Worm (Caenorhabditis elegans) whole organism, L1 larva: ENCODE measurements around the gene ndua-1.

Experiments used
- C04F5.9 ChIP-seq: sonication (generic microtip); optimal IDR thresholded peaks from 2 replicates; lab custom pipeline; 2016; ENCODE audit warnings: missing genetic modification characterization, missing compliant biosample characterization
- C16A3.4 ChIP-seq: fragments of 150-350 bp; optimal IDR thresholded peaks from 2 replicates; lab custom pipeline; 2014; ENCODE audit warnings: missing biosample characterization, missing genetic modification characterization
- aha-1 ChIP-seq: fragments of 150-350 bp; optimal IDR thresholded peaks from 2 replicates; lab custom pipeline; 2014; ENCODE audit warnings: missing biosample characterization, missing genetic modification characterization
- aly-2 ChIP-seq: fragments of 150-350 bp; optimal IDR thresholded peaks from 2 replicates; lab custom pipeline; 2014; ENCODE audit warnings: missing biosample characterization, missing genetic modification characterization
- blmp-1 ChIP-seq: fragments of 150-350 bp; optimal IDR thresholded peaks from 2 replicates; lab custom pipeline; 2014; ENCODE audit warnings: missing biosample characterization, missing genetic modification characterization
- ceh-82 ChIP-seq, 3 experiments: fragments of 150-350 bp in 1 of 3; sonication (generic microtip) in 2 of 3; optimal IDR thresholded peaks; 2 replicates each; lab custom pipeline; 2014 to 2017; ENCODE audit warnings: missing biosample characterization in 3 of 3, missing genetic modification characterization in 3 of 3
- ceh-90 ChIP-seq: sonication (generic microtip); optimal IDR thresholded peaks from 2 replicates; lab custom pipeline; 2016; ENCODE audit warnings: missing genetic modification characterization, missing compliant biosample characterization
- ces-1 ChIP-seq: fragments of 150-350 bp; optimal IDR thresholded peaks from 2 replicates; lab custom pipeline; 2014; ENCODE audit warnings: missing biosample characterization, missing genetic modification reagents, missing genetic modification characterization
- dpl-1 ChIP-seq, 3 experiments: fragments of 150-350 bp in 2 of 3; sonication (generic microtip) in 1 of 3; optimal IDR thresholded peaks; 2 replicates each; lab custom pipeline; 2014 to 2017; ENCODE audit warnings: missing biosample characterization in 3 of 3, missing genetic modification characterization in 3 of 3, missing genetic modification reagents in 3 of 3
- dsc-1 ChIP-seq: sonication (generic microtip); optimal IDR thresholded peaks from 2 replicates; lab custom pipeline; 2016; ENCODE audit warnings: mild to moderate bottlenecking, missing genetic modification characterization, missing compliant biosample characterization
- efl-1 ChIP-seq, 4 experiments: fragments of 150-350 bp; optimal IDR thresholded peaks in 3 of 4; peaks in 1 of 4; 1 replicate in 1 of 4; 2 replicates in 3 of 4; lab custom pipeline; 2014; ENCODE audit warnings: missing biosample characterization in 2 of 4, missing genetic modification characterization in 2 of 4, missing genetic modification reagents in 2 of 4
- efl-3 ChIP-seq: fragments of 200-800 bp; sonication (Bioruptor generic); optimal IDR thresholded peaks from 2 replicates; lab custom pipeline; 2018; ENCODE audit warnings: mild to moderate bottlenecking, missing genetic modification characterization, missing compliant biosample characterization
- egl-13 ChIP-seq: sonication (generic microtip); optimal IDR thresholded peaks from 2 replicates; lab custom pipeline; 2016; ENCODE audit warnings: missing genotype, missing genetic modification reagents, missing genetic modification characterization, missing compliant biosample characterization
- egl-27 ChIP-seq, 2 experiments: fragments of 150-350 bp in 1 of 2; sonication (generic microtip); optimal IDR thresholded peaks; 3 replicates each; lab custom pipeline; 2017 to 2018; ENCODE audit warnings: missing biosample characterization in 2 of 2, missing genetic modification characterization in 2 of 2, missing genetic modification reagents in 2 of 2
- elt-3 ChIP-seq, 6 experiments: fragments of 150-350 bp in 1 of 6; sonication (generic microtip); optimal IDR thresholded peaks; 2 replicates each; lab custom pipeline; 2017 to 2018; ENCODE audit warnings: missing biosample characterization in 6 of 6, missing genetic modification characterization in 6 of 6, inconsistent platforms in 1 of 6
- fkh-8 ChIP-seq: sonication (generic microtip); optimal IDR thresholded peaks from 2 replicates; lab custom pipeline; 2016; ENCODE audit warnings: mild to moderate bottlenecking, missing genetic modification characterization, missing compliant biosample characterization
- fos-1 ChIP-seq: fragments of 150-350 bp; optimal IDR thresholded peaks from 2 replicates; lab custom pipeline; 2014; ENCODE audit warnings: missing biosample characterization, missing genetic modification characterization
- hlh-17 ChIP-seq: fragments of 200-800 bp; sonication (Bioruptor generic); optimal IDR thresholded peaks from 2 replicates; lab custom pipeline; 2018; ENCODE audit warnings: missing genetic modification characterization, mild to moderate bottlenecking, missing compliant biosample characterization, moderate library complexity, borderline replicate concordance
- hlh-4 ChIP-seq: sonication (generic microtip); optimal IDR thresholded peaks from 2 replicates; lab custom pipeline; 2016; ENCODE audit warnings: mild to moderate bottlenecking, missing genetic modification characterization, missing compliant biosample characterization
- hpl-2 ChIP-seq: fragments of 150-350 bp; optimal IDR thresholded peaks from 2 replicates; lab custom pipeline; 2014; ENCODE audit warnings: missing biosample characterization, missing genetic modification reagents, missing genetic modification characterization
- isw-1 ChIP-seq: fragments of 200-800 bp; sonication (Bioruptor generic); IDR thresholded peaks from 2 replicates; pipeline ENCODE4 v1.3.6; 2022; ENCODE audit warnings: missing genetic modification characterization, missing compliant biosample characterization
- jun-1 ChIP-seq: fragments of 150-350 bp; optimal IDR thresholded peaks from 2 replicates; lab custom pipeline; 2014; ENCODE audit warnings: missing biosample characterization, missing genetic modification reagents, missing genetic modification characterization
- lin-13 ChIP-seq: fragments of 150-350 bp; optimal IDR thresholded peaks from 2 replicates; lab custom pipeline; 2014; ENCODE audit warnings: missing biosample characterization, missing genetic modification reagents, missing genetic modification characterization
- lin-15B ChIP-seq: fragments of 150-350 bp; sonication (generic microtip); optimal IDR thresholded peaks from 3 replicates; lab custom pipeline; 2014; ENCODE audit warnings: missing biosample characterization, missing genetic modification characterization
- lin-39 ChIP-seq: fragments of 150-350 bp; optimal IDR thresholded peaks from 2 replicates; lab custom pipeline; 2014; ENCODE audit warnings: missing biosample characterization, missing genetic modification reagents, missing genetic modification characterization
- lsy-2 ChIP-seq, 2 experiments: fragments of 150-350 bp; optimal IDR thresholded peaks; 2 replicates each; lab custom pipeline; 2014; ENCODE audit warnings: missing biosample characterization in 2 of 2, missing genetic modification characterization in 2 of 2
- mab-9 ChIP-seq: fragments of 200-800 bp; sonication (Bioruptor generic); IDR thresholded peaks from 2 replicates; pipeline ENCODE4 v1.3.6; 2022; ENCODE audit warnings: missing genetic modification reagents, missing genetic modification characterization, missing compliant biosample characterization
- mdl-1 ChIP-seq, 2 experiments: fragments of 150-350 bp; optimal IDR thresholded peaks; 2 replicates each; lab custom pipeline; 2014 to 2017; ENCODE audit warnings: missing biosample characterization in 2 of 2, missing genetic modification characterization in 2 of 2, inconsistent platforms in 1 of 2
- mep-1 ChIP-seq: fragments of 150-350 bp; optimal IDR thresholded peaks from 2 replicates; lab custom pipeline; 2014; ENCODE audit warnings: missing biosample characterization, missing genetic modification characterization
- nhr-11 ChIP-seq: fragments of 150-350 bp; optimal IDR thresholded peaks from 2 replicates; lab custom pipeline; 2014; ENCODE audit warnings: missing biosample characterization, missing genetic modification characterization
- nhr-237 ChIP-seq: fragments of 150-350 bp; optimal IDR thresholded peaks from 2 replicates; lab custom pipeline; 2014; ENCODE audit warnings: missing biosample characterization, missing genetic modification characterization
- nhr-28 ChIP-seq: fragments of 150-350 bp; optimal IDR thresholded peaks from 2 replicates; lab custom pipeline; 2014; ENCODE audit warnings: missing biosample characterization, missing genetic modification characterization
- nhr-47 ChIP-seq: sonication (generic microtip); optimal IDR thresholded peaks from 2 replicates; lab custom pipeline; 2016; ENCODE audit warnings: mild to moderate bottlenecking, missing genetic modification characterization, moderate library complexity, missing compliant biosample characterization
- nhr-71 ChIP-seq: sonication (generic microtip); optimal IDR thresholded peaks from 2 replicates; lab custom pipeline; 2016; ENCODE audit warnings: mild to moderate bottlenecking, missing genetic modification characterization, moderate library complexity, missing compliant biosample characterization
- nhr-76 ChIP-seq: sonication (generic microtip); optimal IDR thresholded peaks from 2 replicates; lab custom pipeline; 2017; ENCODE audit warnings: missing biosample characterization, missing genetic modification characterization
- nhr-85 ChIP-seq: sonication (generic microtip); peaks from one replicate; lab custom pipeline; 2016; ENCODE audit warnings: missing genetic modification characterization, inconsistent platforms, missing compliant biosample characterization
- pax-3 ChIP-seq: fragments of 200-800 bp; sonication (Bioruptor generic); optimal IDR thresholded peaks from 2 replicates; lab custom pipeline; 2018; ENCODE audit warnings: mild to moderate bottlenecking, missing genetic modification characterization, moderate library complexity, missing compliant biosample characterization
- pqm-1 ChIP-seq: sonication (generic microtip); optimal IDR thresholded peaks from 3 replicates; lab custom pipeline; 2017; ENCODE audit warnings: missing biosample characterization, missing genetic modification characterization
- rnt-1 ChIP-seq: sonication (generic microtip); optimal IDR thresholded peaks from 2 replicates; lab custom pipeline; 2016; ENCODE audit warnings: mild to moderate bottlenecking, missing genetic modification characterization, moderate library complexity, missing compliant biosample characterization
- skn-1 ChIP-seq: fragments of 150-350 bp; optimal IDR thresholded peaks from 2 replicates; lab custom pipeline; 2014; ENCODE audit warnings: missing biosample characterization, missing genetic modification characterization
- snu-23 ChIP-seq: sonication (generic microtip); optimal IDR thresholded peaks from 2 replicates; lab custom pipeline; 2016; ENCODE audit warnings: missing genetic modification characterization, missing compliant biosample characterization
- sup-37 ChIP-seq: fragments of 200-800 bp; sonication (Bioruptor generic); optimal IDR thresholded peaks from 2 replicates; lab custom pipeline; 2018; ENCODE audit warnings: mild to moderate bottlenecking, missing genetic modification characterization, missing compliant biosample characterization
- swsn-7 ChIP-seq: sonication (generic microtip); optimal IDR thresholded peaks from 2 replicates; lab custom pipeline; 2016; ENCODE audit warnings: missing genetic modification characterization, missing compliant biosample characterization
- tbx-2 ChIP-seq: sonication (generic microtip); optimal IDR thresholded peaks from 2 replicates; lab custom pipeline; 2016; ENCODE audit warnings: missing genetic modification characterization, missing compliant biosample characterization
- tlp-1 ChIP-seq: fragments of 150-350 bp; optimal IDR thresholded peaks from 2 replicates; lab custom pipeline; 2014; ENCODE audit warnings: missing biosample characterization, missing genetic modification characterization
- unc-98 ChIP-seq: fragments of 200-800 bp; sonication (Bioruptor generic); IDR thresholded peaks from 2 replicates; pipeline ENCODE4 v1.3.6; 2022; ENCODE audit warnings: missing genetic modification characterization, missing compliant biosample characterization
- zip-4 ChIP-seq: fragments of 200-800 bp; sonication (Bioruptor generic); optimal IDR thresholded peaks from 2 replicates; lab custom pipeline; 2018; ENCODE audit warnings: mild to moderate bottlenecking, missing genetic modification characterization, moderate library complexity, missing compliant biosample characterization
- ztf-11 ChIP-seq, 2 experiments: sonication (generic microtip); optimal IDR thresholded peaks; 2 replicates each; lab custom pipeline; 2016 to 2017; ENCODE audit warnings: missing genetic modification characterization in 2 of 2, missing biosample characterization in 1 of 2, missing compliant biosample characterization in 1 of 2

ndua-1 gene

DNA sequence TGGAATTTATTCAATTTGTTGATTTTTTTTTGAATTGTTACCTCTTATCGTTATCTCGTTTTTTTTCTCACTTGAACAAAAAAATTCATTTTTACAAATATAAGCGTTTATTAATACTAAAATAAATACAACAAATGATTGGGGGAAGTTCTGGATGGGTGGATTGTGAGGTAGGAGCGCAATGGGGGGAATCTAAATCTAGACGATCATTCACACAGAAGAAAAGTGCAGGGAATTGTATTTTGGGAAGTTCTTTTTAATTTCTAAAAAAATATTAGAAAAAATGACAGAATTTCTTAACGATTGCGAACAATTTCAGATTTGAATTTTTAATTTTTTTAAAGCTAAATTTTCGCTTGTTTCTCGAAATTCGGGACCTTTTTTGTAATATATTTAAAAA lies 10.2 kb downstream of the ndua-1 start:
- TF ChIP-seq mep-1 (tag; lab: Kevin White, UChicago) (no peak), sup-37 (GFP tag; lab: Kevin White, UChicago) (no peak), swsn-7 (tag; lab: Kevin White, UChicago) (no peak), ces-1 (GFP tag; lab: Kevin White, UChicago) (no peak), aha-1 (tag; lab: Kevin White, UChicago) (no peak), pax-3 (tag; lab: Kevin White, UChicago) (no peak), efl-3 (GFP tag; lab: Kevin White, UChicago) (no peak), aly-2 (tag; lab: Kevin White, UChicago) (no peak), nhr-71 (no peak), tlp-1 (tag; lab: Kevin White, UChicago) (no peak), hlh-17 (GFP tag; lab: Kevin White, UChicago) (no peak), C04F5.9 (tag; lab: Kevin White, UChicago) (no peak), jun-1 (tag; lab: Kevin White, UChicago) (no peak), efl-1 (optimal IDR thresholded peaks at IDR 0.05; lab: Kevin White, UChicago) (no peak), efl-1 (GFP tag; optimal IDR thresholded peaks at IDR 0.05 in 1 of 2; lab: Kevin White, UChicago) (no peak), unc-98 (GFP tag; lab: Robert Waterston, UW) (no peak)

DNA sequence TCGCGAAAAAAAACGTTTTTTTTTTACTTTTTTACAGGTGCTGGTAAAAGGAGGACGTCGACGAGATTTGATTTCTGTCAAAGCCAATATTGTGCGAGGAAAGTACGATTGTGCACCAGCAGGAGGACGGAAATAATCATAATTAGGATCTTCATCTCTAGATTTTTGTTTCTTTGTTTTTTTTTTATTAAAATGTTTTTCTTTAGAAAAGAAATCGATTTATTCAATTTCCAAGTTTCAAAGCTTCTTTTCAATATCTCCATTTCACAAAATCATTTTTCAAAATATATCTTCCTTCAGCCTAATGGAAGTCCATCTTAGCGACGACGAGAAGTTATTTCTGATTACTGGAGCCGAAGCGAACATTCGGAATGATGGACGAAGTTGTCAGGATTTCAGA lies 13.1 kb downstream of the ndua-1 start, which contains the start of gene exos-7:
Gene exos-7, plus strand, starts transcription at position 301 of the 400 bp plus-strand sequence.
- peak; percentile 51 for TF ChIP-seq nhr-85 (tag; lab: Kevin White, UChicago)
- no peak for TF ChIP-seq egl-13
- no peak for TF ChIP-seq ztf-11 (tag; optimal IDR thresholded peaks at IDR 0.05; lab: Kevin White, UChicago)
- no peak for TF ChIP-seq isw-1
- no peak for TF ChIP-seq snu-23
- TF ChIP-seq dsc-1 (tag; lab: Kevin White, UChicago): no peak
- no peak for TF ChIP-seq lsy-2 (tag; optimal IDR thresholded peaks at IDR 0.05; lab: Kevin White, UChicago)
- TF ChIP-seq nhr-11: no peak
- TF ChIP-seq, all 84 proteins: peak for 1

DNA sequence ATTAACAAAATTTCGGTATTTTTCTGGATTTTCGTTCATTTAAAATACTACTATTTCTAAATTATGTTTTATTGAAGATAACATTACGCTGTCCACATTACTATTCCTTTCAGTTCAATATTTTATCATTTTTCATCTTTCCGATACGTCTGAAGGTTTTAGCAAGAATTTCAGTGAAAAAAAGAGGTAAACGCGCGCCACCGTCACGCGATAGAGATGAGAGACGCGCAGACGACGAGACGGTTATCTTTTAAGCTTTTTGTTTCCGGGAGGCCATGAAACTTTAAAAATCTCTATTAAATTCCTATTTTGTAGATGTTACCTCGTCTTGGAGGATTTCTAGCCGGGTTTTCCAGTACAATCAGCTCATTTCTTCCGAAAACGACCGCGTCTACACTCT lies 13.9 kb downstream of the ndua-1 start, which contains the start of gene mrps-12:
Gene mrps-12, plus strand, starts transcription at position 316 of the 400 bp plus-strand sequence.
- no peak for TF ChIP-seq mdl-1 (tag; optimal IDR thresholded peaks at IDR 0.05; lab: Kevin White, UChicago)
- no peak for TF ChIP-seq nhr-237 (tag; lab: Kevin White, UChicago)
- no peak for TF ChIP-seq mep-1 (tag; lab: Kevin White, UChicago)
- no peak for TF ChIP-seq tlp-1 (tag; lab: Kevin White, UChicago)
- no peak for TF ChIP-seq blmp-1
- no peak for TF ChIP-seq zip-4
- TF ChIP-seq nhr-76 (tag; lab: Kevin White, UChicago): no peak
- no peak for TF ChIP-seq ceh-90 (tag; lab: Kevin White, UChicago)
- TF ChIP-seq hpl-2 (GFP tag; lab: Kevin White, UChicago): no peak
- no peak for TF ChIP-seq hlh-4 (tag; lab: Kevin White, UChicago)
- peak; percentile 12 to 37 for TF ChIP-seq efl-1 (optimal IDR thresholded peaks at IDR 0.05; lab: Kevin White, UChicago)
- peak in 1 of 2 experiments; percentile 29 for TF ChIP-seq efl-1 (GFP tag; optimal IDR thresholded peaks at IDR 0.05 in 1 of 2; lab: Kevin White, UChicago)
- TF ChIP-seq lin-15B (tag; lab: Kevin White, UChicago): peak; percentile 14
- TF ChIP-seq lsy-2 (tag; optimal IDR thresholded peaks at IDR 0.05; lab: Kevin White, UChicago): peak; percentile 7 to 61
- TF ChIP-seq egl-27 (tag; optimal IDR thresholded peaks at IDR 0.05; lab: Kevin White, UChicago): no peak
- TF ChIP-seq fkh-8 (tag; lab: Kevin White, UChicago): no peak
- peak; percentile 9 for TF ChIP-seq rnt-1 (tag; lab: Kevin White, UChicago)
- peak; percentile 35 for TF ChIP-seq nhr-71
- no peak for TF ChIP-seq nhr-47 (tag; lab: Kevin White, UChicago)
- TF ChIP-seq unc-98 (GFP tag; lab: Robert Waterston, UW): no peak
- TF ChIP-seq nhr-28 (tag; lab: Kevin White, UChicago): no peak
- no peak for TF ChIP-seq skn-1
- TF ChIP-seq mab-9 (GFP tag; lab: Robert Waterston, UW): no peak
- no peak for TF ChIP-seq C16A3.4 (tag; lab: Kevin White, UChicago)
- TF ChIP-seq elt-3 (tag; optimal IDR thresholded peaks at IDR 0.05; lab: Kevin White, UChicago): no peak
- no peak for TF ChIP-seq pqm-1
- TF ChIP-seq tbx-2: no peak
- no peak for TF ChIP-seq hlh-17 (GFP tag; lab: Kevin White, UChicago)
- peak in 1 of 3 experiments; percentile 15 for TF ChIP-seq dpl-1 (GFP tag; optimal IDR thresholded peaks at IDR 0.05; lab: Kevin White, UChicago)
- no peak for TF ChIP-seq lin-13 (GFP tag; lab: Kevin White, UChicago)
- no peak for TF ChIP-seq dsc-1 (tag; lab: Kevin White, UChicago)
- no peak for TF ChIP-seq lin-39 (tag; lab: Kevin White, UChicago)
- no peak for TF ChIP-seq pax-3 (tag; lab: Kevin White, UChicago)
- no peak for TF ChIP-seq nhr-85 (tag; lab: Kevin White, UChicago)
- TF ChIP-seq ceh-82 (tag; optimal IDR thresholded peaks at IDR 0.05; lab: Kevin White, UChicago): no peak
- TF ChIP-seq fos-1 (tag; lab: Kevin White, UChicago): no peak
